Fruit fly (Drosophila melanogaster) whole organism, embryonic: ENCODE results near the gene mus101.

Source experiments
- Antp ChIP-seq: fragments of 200-800 bp; sonication (Bioruptor generic); optimal IDR thresholded peaks from 3 replicates; lab custom pipeline; 2016; ENCODE audit warnings: missing biosample characterization, missing genetic modification characterization
- Atf6 ChIP-seq: fragments of 200-800 bp; sonication (Bioruptor generic); IDR thresholded peaks from 2 replicates; pipeline ENCODE4 v1.3.6; 2022; ENCODE audit warnings: missing biosample characterization, missing genetic modification characterization
- B-H1 ChIP-seq: fragments of 200-800 bp; sonication (Bioruptor generic); IDR thresholded peaks from 3 replicates; pipeline ENCODE4 v1.3.6; 2022; ENCODE audit warnings: missing biosample characterization, missing genetic modification characterization
- B-H2 ChIP-seq: fragments of 200-800 bp; sonication (Bioruptor generic); optimal IDR thresholded peaks from 2 replicates; lab custom pipeline; 2018; ENCODE audit warnings: missing biosample characterization, mild to moderate bottlenecking, missing genetic modification characterization
- Bteb2 ChIP-seq: fragments of 200-800 bp; sonication (Bioruptor generic); optimal IDR thresholded peaks from 2 replicates; lab custom pipeline; 2016; ENCODE audit warnings: missing biosample characterization, missing genetic modification characterization
- CG10274 ChIP-seq: fragments of 200-800 bp; sonication (Bioruptor generic); optimal IDR thresholded peaks from 3 replicates; lab custom pipeline; 2017; ENCODE audit warnings: missing biosample characterization, mild to moderate bottlenecking, missing genetic modification characterization
- CG10321 ChIP-seq: fragments of 200-800 bp; sonication (Bioruptor generic); IDR thresholded peaks from 2 replicates; pipeline ENCODE4 v1.3.6; 2022; ENCODE audit warnings: missing biosample characterization, missing genetic modification characterization
- CG10431 ChIP-seq: fragments of 200-800 bp; sonication (Bioruptor generic); optimal IDR thresholded peaks from 3 replicates; lab custom pipeline; 2018; ENCODE audit warnings: missing biosample characterization, mild to moderate bottlenecking, missing genetic modification characterization
- CG10543 ChIP-seq: fragments of 200-800 bp; sonication (Bioruptor generic); optimal IDR thresholded peaks from 3 replicates; lab custom pipeline; 2017; ENCODE audit warnings: missing biosample characterization, mild to moderate bottlenecking, missing genetic modification characterization, moderate library complexity
- CG12071 ChIP-seq: fragments of 200-800 bp; sonication (Bioruptor generic); optimal IDR thresholded peaks from 3 replicates; lab custom pipeline; 2018; ENCODE audit warnings: missing biosample characterization, mild to moderate bottlenecking, missing genetic modification characterization
- CG14965 ChIP-seq: fragments of 200-800 bp; sonication (Bioruptor generic); optimal IDR thresholded peaks from 2 replicates; lab custom pipeline; 2016; ENCODE audit warnings: missing biosample characterization, missing genetic modification characterization, borderline replicate concordance
- CG15269 ChIP-seq: fragments of 200-800 bp; sonication (Bioruptor generic); optimal IDR thresholded peaks from 2 replicates; lab custom pipeline; 2018; ENCODE audit warnings: missing biosample characterization, mild to moderate bottlenecking, missing genetic modification characterization, moderate library complexity
- CG18476 ChIP-seq: fragments of 200-800 bp; sonication (Bioruptor generic); optimal IDR thresholded peaks from 2 replicates; lab custom pipeline; 2016; ENCODE audit warnings: missing biosample characterization, mild to moderate bottlenecking, missing genetic modification characterization
- CG2116 ChIP-seq: fragments of 200-800 bp; sonication (Bioruptor generic); optimal IDR thresholded peaks from 3 replicates; lab custom pipeline; 2018; ENCODE audit warnings: missing biosample characterization, mild to moderate bottlenecking, missing genetic modification characterization
- CG2678 ChIP-seq: fragments of 200-800 bp; sonication (Bioruptor generic); optimal IDR thresholded peaks from 3 replicates; lab custom pipeline; 2019; ENCODE audit warnings: missing biosample characterization, mild to moderate bottlenecking, missing genetic modification characterization, moderate library complexity
- CG2712 ChIP-seq: fragments of 200-800 bp; optimal IDR thresholded peaks from 3 replicates; lab custom pipeline; 2019; ENCODE audit warnings: missing biosample characterization, mild to moderate bottlenecking, missing genetic modification characterization, moderate library complexity
- CG3163 ChIP-seq: fragments of 200-800 bp; sonication (Bioruptor generic); optimal IDR thresholded peaks from 3 replicates; lab custom pipeline; 2016; ENCODE audit warnings: missing biosample characterization, missing genetic modification characterization
- CG34376 ChIP-seq: fragments of 200-800 bp; sonication (Bioruptor generic); optimal IDR thresholded peaks from 2 replicates; lab custom pipeline; 2018; ENCODE audit warnings: missing biosample characterization, mild to moderate bottlenecking, missing genetic modification characterization
- CG3847 ChIP-seq: fragments of 200-800 bp; sonication (Bioruptor generic); IDR thresholded peaks from 2 replicates; pipeline ENCODE4 v1.3.6; 2022; ENCODE audit warnings: missing biosample characterization, missing genetic modification characterization
- CG4328 ChIP-seq: fragments of 200-800 bp; sonication (Bioruptor generic); optimal IDR thresholded peaks from 3 replicates; lab custom pipeline; 2017; ENCODE audit warnings: missing biosample characterization, missing genetic modification reagents, missing genetic modification characterization
- CG9437 ChIP-seq: fragments of 200-800 bp; sonication (Bioruptor generic); optimal IDR thresholded peaks from 2 replicates; lab custom pipeline; 2018; ENCODE audit warnings: missing biosample characterization, mild to moderate bottlenecking, missing genetic modification characterization
- Dad ChIP-seq: fragments of 200-800 bp; sonication (Bioruptor generic); optimal IDR thresholded peaks from 3 replicates; lab custom pipeline; 2016; ENCODE audit warnings: missing biosample characterization, missing genetic modification characterization
- Eip74EF ChIP-seq, 2 experiments: fragments of 200-800 bp in 1 of 2; fragments of >200 bp in 1 of 2; sonication (Bioruptor generic) in 1 of 2; optimal IDR thresholded peaks; 2 replicates each; lab custom pipeline; 2017 to 2019; ENCODE audit warnings: missing biosample characterization in 2 of 2, missing genetic modification characterization in 2 of 2, mild to moderate bottlenecking in 1 of 2, moderate library complexity in 1 of 2
- Ets65A ChIP-seq: fragments of 200-800 bp; sonication (Bioruptor generic); peaks from one replicate; lab custom pipeline; 2016; ENCODE audit warnings: missing biosample characterization, missing genetic modification characterization
- Fer2 ChIP-seq: fragments of 200-800 bp; sonication (Bioruptor generic); optimal IDR thresholded peaks from 2 replicates; lab custom pipeline; 2018; ENCODE audit warnings: missing biosample characterization, mild to moderate bottlenecking, missing genetic modification characterization, moderate library complexity
- HLH3B ChIP-seq: fragments of 200-800 bp; sonication (Bioruptor generic); IDR thresholded peaks from 2 replicates; pipeline ENCODE4 v1.3.6; 2022; ENCODE audit warnings: missing biosample characterization, missing genetic modification characterization
- Hey ChIP-seq: fragments of 200-800 bp; sonication (Bioruptor generic); optimal IDR thresholded peaks from 3 replicates; lab custom pipeline; 2018; ENCODE audit warnings: missing biosample characterization, mild to moderate bottlenecking, missing genetic modification characterization
- Mes4 ChIP-seq: fragments of 200-800 bp; sonication (Bioruptor generic); optimal IDR thresholded peaks from 2 replicates; lab custom pipeline; 2016; ENCODE audit warnings: missing biosample characterization, missing genetic modification characterization
- NFAT ChIP-seq: fragments of 200-800 bp; sonication (Bioruptor generic); IDR thresholded peaks from 2 replicates; pipeline ENCODE4 v1.3.6; 2022; ENCODE audit warnings: missing biosample characterization, missing genetic modification characterization
- Nf-YA ChIP-seq: fragments of 200-800 bp; sonication (Bioruptor generic); IDR thresholded peaks from 2 replicates; pipeline ENCODE4 v1.3.6; 2022; ENCODE audit warnings: missing biosample characterization, missing genetic modification characterization
- Pdp1 ChIP-seq, 2 experiments: fragments of 200-800 bp; sonication (Bioruptor generic); optimal IDR thresholded peaks; 3 replicates each; lab custom pipeline; 2016; ENCODE audit warnings: missing biosample characterization in 2 of 2, missing genetic modification characterization in 2 of 2, mild to moderate bottlenecking in 1 of 2, moderate library complexity in 1 of 2
- Sox100B ChIP-seq: fragments of 200-800 bp; sonication (Bioruptor generic); optimal IDR thresholded peaks from 3 replicates; lab custom pipeline; 2018; ENCODE audit warnings: missing biosample characterization, mild to moderate bottlenecking, missing genetic modification characterization
- Sry-δ ChIP-seq: fragments of 200-800 bp; sonication (Bioruptor generic); optimal IDR thresholded peaks from 2 replicates; lab custom pipeline; 2016; ENCODE audit warnings: missing biosample characterization, missing genetic modification characterization
- Vsx1 ChIP-seq: fragments of 200-800 bp; sonication (Bioruptor generic); optimal IDR thresholded peaks from 2 replicates; lab custom pipeline; 2017; ENCODE audit warnings: missing biosample characterization, mild to moderate bottlenecking, missing genetic modification characterization, missing genetic modification reagents
- abd-A ChIP-seq: fragments of 200-800 bp; sonication (Bioruptor generic); optimal IDR thresholded peaks from 3 replicates; lab custom pipeline; 2019; ENCODE audit warnings: missing biosample characterization, mild to moderate bottlenecking, missing genetic modification characterization, moderate library complexity
- ac ChIP-seq: fragments of 200-800 bp; sonication (Bioruptor generic); optimal IDR thresholded peaks from 3 replicates; lab custom pipeline; 2017; ENCODE audit warnings: missing biosample characterization, mild to moderate bottlenecking, missing genetic modification characterization
- amos ChIP-seq: fragments of 200-800 bp; sonication (Bioruptor generic); IDR thresholded peaks from 2 replicates; pipeline ENCODE4 v1.3.6; 2022; ENCODE audit warnings: missing biosample characterization, missing genetic modification characterization; ENCODE audit not compliant: partially characterized antibody
- bab2 ChIP-seq: fragments of 200-800 bp; sonication (Bioruptor generic); optimal IDR thresholded peaks from 2 replicates; lab custom pipeline; 2016; ENCODE audit warnings: missing biosample characterization, missing genetic modification characterization
- chinmo ChIP-seq: fragments of 200-800 bp; sonication (Bioruptor generic); IDR thresholded peaks from 4 replicates; pipeline ENCODE4 v1.3.6; 2022; ENCODE audit warnings: missing biosample characterization, missing genetic modification characterization; ENCODE audit not compliant: partially characterized antibody
- ems ChIP-seq: fragments of 200-800 bp; sonication (Bioruptor generic); optimal IDR thresholded peaks from 3 replicates; lab custom pipeline; 2016; ENCODE audit warnings: missing biosample characterization, missing genetic modification characterization
- fd102C ChIP-seq: fragments of 200-800 bp; sonication (Bioruptor generic); optimal IDR thresholded peaks from 2 replicates; lab custom pipeline; 2018; ENCODE audit warnings: missing biosample characterization, mild to moderate bottlenecking, missing genetic modification characterization, moderate library complexity
- fd64A ChIP-seq: fragments of 200-800 bp; sonication (Bioruptor generic); optimal IDR thresholded peaks from 3 replicates; lab custom pipeline; 2018; ENCODE audit warnings: missing biosample characterization, mild to moderate bottlenecking, missing genetic modification characterization
- insv ChIP-seq, 2 experiments: fragments of 200-800 bp; sonication (Bioruptor generic); optimal IDR thresholded peaks; 3 replicates each; lab custom pipeline; 2016 to 2018; ENCODE audit warnings: missing biosample characterization in 2 of 2, missing genetic modification characterization in 2 of 2
- mirr ChIP-seq: fragments of 200-800 bp; sonication (Bioruptor generic); optimal IDR thresholded peaks from 3 replicates; lab custom pipeline; 2018; ENCODE audit warnings: missing biosample characterization, mild to moderate bottlenecking, missing genetic modification characterization
- org-1 ChIP-seq: fragments of 200-800 bp; sonication (Bioruptor generic); optimal IDR thresholded peaks from 2 replicates; lab custom pipeline; 2017; ENCODE audit warnings: missing biosample characterization, missing genetic modification characterization
- pb ChIP-seq: fragments of 200-800 bp; sonication (Bioruptor generic); optimal IDR thresholded peaks from 3 replicates; lab custom pipeline; 2016; ENCODE audit warnings: missing biosample characterization, missing genetic modification characterization
- pfk ChIP-seq: fragments of 200-800 bp; sonication (Bioruptor generic); optimal IDR thresholded peaks from 2 replicates; lab custom pipeline; 2018; ENCODE audit warnings: missing biosample characterization, mild to moderate bottlenecking, missing genetic modification characterization, moderate library complexity
- ro ChIP-seq: fragments of 200-800 bp; sonication (Bioruptor generic); IDR thresholded peaks from 2 replicates; pipeline ENCODE4 v1.3.6; 2022; ENCODE audit warnings: missing biosample characterization, missing genetic modification characterization
- so ChIP-seq: fragments of 200-800 bp; sonication (Bioruptor generic); IDR thresholded peaks from 3 replicates; pipeline ENCODE4 v1.3.6; 2022; ENCODE audit warnings: missing biosample characterization, missing genetic modification characterization
- ssp ChIP-seq: fragments of 200-800 bp; sonication (Bioruptor generic); IDR thresholded peaks from 2 replicates; pipeline ENCODE4 v1.3.6; 2022; ENCODE audit warnings: missing biosample characterization, missing genetic modification characterization
- unpg ChIP-seq: fragments of 200-800 bp; sonication (Bioruptor generic); optimal IDR thresholded peaks from 3 replicates; lab custom pipeline; 2018; ENCODE audit warnings: missing biosample characterization, mild to moderate bottlenecking, missing genetic modification characterization, moderate library complexity

mus101 gene

dm6 chrX:13749873-13750241 lies 27.8 kb downstream of the mus101 start (continued):
- TF ChIP-seq CG4328 (GFP tag; lab: Kevin White, UChicago) (peak; percentile 54), CG2116 (GFP tag; lab: Kevin White, UChicago) (no peak), B-H1 (no peak), bab2 (GFP tag; lab: Kevin White, UChicago) (no peak), pfk (GFP tag; lab: Kevin White, UChicago) (peak; percentile 31), pb (GFP tag; lab: Kevin White, UChicago) (no peak), amos (GFP tag; lab: Robert Waterston, UW) (no peak), CG10431 (GFP tag; lab: Kevin White, UChicago) (no peak), Dad (no peak), CG9437 (GFP tag; lab: Kevin White, UChicago) (peak; percentile 19), CG18476 (no peak), abd-A (tag; lab: Kevin White, UChicago) (peak; percentile 33), CG2712 (tag; lab: Kevin White, UChicago) (no peak), Atf6 (GFP tag; lab: Robert Waterston, UW) (0 out of 2 replicates have a peak, but pooled peaks have one; percentile 10), Pdp1 (GFP tag; optimal IDR thresholded peaks at IDR 0.05; lab: Kevin White, UChicago) (peak in 1 of 2 experiments; percentile 75), Sry-δ (GFP tag; lab: Kevin White, UChicago) (no peak), CG34376 (GFP tag; lab: Kevin White, UChicago) (peak; percentile 46), Vsx1 (GFP tag; lab: Kevin White, UChicago) (no peak), ro (GFP tag; lab: Robert Waterston, UW) (no peak), CG3847 (GFP tag; lab: Robert Waterston, UW) (no peak), ems (no peak), Mes4 (GFP tag; lab: Kevin White, UChicago) (no peak), mirr (GFP tag; lab: Kevin White, UChicago) (peak; percentile 75), Nf-YA (GFP tag; lab: Robert Waterston, UW) (no peak), Fer2 (tag; lab: Kevin White, UChicago) (no peak), CG10543 (GFP tag; lab: Kevin White, UChicago) (peak; percentile 13), CG15269 (tag; lab: Kevin White, UChicago) (no peak), Hey (tag; lab: Kevin White, UChicago) (no peak), CG3163 (no peak), fd102C (GFP tag; lab: Kevin White, UChicago) (no peak), unpg (GFP tag; lab: Kevin White, UChicago) (no peak), Eip74EF (GFP tag; optimal IDR thresholded peaks at IDR 0.05; lab: Kevin White, UChicago) (no peak), B-H2 (GFP tag; lab: Kevin White, UChicago) (peak; percentile 68), CG10274 (no peak), insv (GFP tag; optimal IDR thresholded peaks at IDR 0.05; lab: Kevin White, UChicago) (no peak), Sox100B (GFP tag; lab: Kevin White, UChicago) (no peak), ssp (no peak), fd64A (GFP tag; lab: Kevin White, UChicago) (peak; percentile 45), Antp (GFP tag; lab: Kevin White, UChicago) (no peak), CG2678 (tag; lab: Kevin White, UChicago) (no peak), ac (GFP tag; lab: Kevin White, UChicago) (no peak), NFAT (GFP tag; lab: Robert Waterston, UW) (0 out of 2 replicates have a peak, but pooled peaks have one; percentile 3), so (GFP tag; lab: Robert Waterston, UW) (peak; percentile 9; the same call in 1 of the 3 replicates), HLH3B (no peak), Bteb2 (no peak), CG12071 (GFP tag; lab: Kevin White, UChicago) (peak; percentile 10), org-1 (GFP tag; lab: Kevin White, UChicago) (peak; percentile 13), Ets65A (GFP tag; lab: Kevin White, UChicago) (no peak), CG14965 (no peak), CG10321 (no peak), chinmo (GFP tag; lab: Robert Waterston, UW) (no peak)
